Fruit fly (Drosophila melanogaster) whole organism, embryonic: ENCODE data around the gene SelG.

Experiments used
- ATbp ChIP-seq: fragments of 200-800 bp; sonication (Bioruptor generic); optimal IDR thresholded peaks from 2 replicates; lab custom pipeline; 2017; ENCODE audit warnings: missing biosample characterization, mild to moderate bottlenecking, missing genetic modification characterization, missing genetic modification reagents
- CG34422 ChIP-seq: fragments of 200-800 bp; sonication (Bioruptor generic); IDR thresholded peaks from 3 replicates; pipeline ENCODE4 v1.3.6; 2022; ENCODE audit warnings: missing biosample characterization, missing genetic modification characterization
- MTF-1 ChIP-seq: fragments of 200-800 bp; sonication (Bioruptor generic); optimal IDR thresholded peaks from 2 replicates; lab custom pipeline; 2018; ENCODE audit warnings: missing biosample characterization, mild to moderate bottlenecking, missing genetic modification characterization, borderline replicate concordance
- Myb ChIP-seq: fragments of 200-800 bp; sonication (Bioruptor generic); optimal IDR thresholded peaks from 2 replicates; lab custom pipeline; 2016; ENCODE audit warnings: missing biosample characterization, missing genetic modification characterization
- bigmax ChIP-seq: fragments of 200-800 bp; sonication (Bioruptor generic); optimal IDR thresholded peaks from 2 replicates; lab custom pipeline; 2018; ENCODE audit warnings: missing biosample characterization, mild to moderate bottlenecking, missing genetic modification characterization
- eve ChIP-seq, 2 experiments: fragments of >200 bp; optimal IDR thresholded peaks; 2 replicates each; lab custom pipeline; 2017; ENCODE audit warnings: missing biosample characterization in 2 of 2, missing genetic modification characterization in 2 of 2
- lola ChIP-seq, 3 experiments: fragments of >200 bp in 2 of 3; fragments of 200-800 bp in 1 of 3; sonication (Bioruptor generic) in 1 of 3; optimal IDR thresholded peaks; 2 replicates each; lab custom pipeline; 2017 to 2019; ENCODE audit warnings: missing biosample characterization in 3 of 3, missing genetic modification characterization in 3 of 3, mild to moderate bottlenecking in 1 of 3, moderate library complexity in 1 of 3
- tup ChIP-seq: fragments of 200-800 bp; sonication (Bioruptor generic); optimal IDR thresholded peaks from 2 replicates; lab custom pipeline; 2016; ENCODE audit warnings: missing biosample characterization, mild to moderate bottlenecking, missing genetic modification characterization, moderate library complexity

DNA sequence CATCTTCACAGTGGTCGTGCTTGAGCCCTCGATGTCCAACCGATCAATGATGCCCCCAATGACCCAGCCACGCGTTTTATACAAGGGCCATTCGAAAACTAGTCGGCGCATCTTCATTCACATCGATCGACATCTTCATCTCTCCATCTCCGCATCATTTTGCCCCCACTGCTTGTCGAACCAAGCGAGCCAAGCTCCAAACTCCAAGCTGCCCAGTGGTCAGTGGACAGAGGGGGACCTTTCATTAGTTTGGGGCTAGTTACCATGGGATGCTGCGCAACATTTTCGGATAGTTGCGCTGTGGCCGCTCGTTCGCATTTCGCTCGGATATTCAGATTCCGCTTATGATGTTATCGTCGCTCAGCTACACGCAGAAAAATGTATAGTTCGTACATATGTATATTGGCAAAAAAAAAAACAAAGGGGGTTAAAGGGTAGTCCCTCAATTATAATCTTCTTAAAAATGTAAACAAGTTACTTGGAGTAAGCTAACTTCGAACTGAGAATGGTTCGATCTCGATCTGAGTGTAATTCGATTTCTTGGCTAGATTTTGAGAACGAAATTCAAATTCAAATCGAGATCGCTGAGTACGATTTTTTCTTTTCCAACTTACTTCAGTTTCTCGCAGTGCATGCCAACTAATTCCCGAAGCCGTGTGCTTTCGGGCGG is 40.9 kb upstream of the SelG start, which contains the start of gene CG15740:
- no peak for TF ChIP-seq ATbp (GFP tag; lab: Kevin White, UChicago)
- TF ChIP-seq lola (GFP tag; optimal IDR thresholded peaks at IDR 0.05; lab: Kevin White, UChicago), result no peak
- TF ChIP-seq tup (GFP tag; lab: Kevin White, UChicago), result no peak
- TF ChIP-seq CG34422 (GFP tag; lab: Robert Waterston, UW), result peak; percentile 51; the same call in 1 of the 3 replicates
- TF ChIP-seq Myb (GFP tag; lab: Kevin White, UChicago), result no peak
- no peak for TF ChIP-seq MTF-1
- TF ChIP-seq eve (GFP tag; optimal IDR thresholded peaks at IDR 0.05; lab: Kevin White, UChicago), result no peak
- TF ChIP-seq bigmax (GFP tag; lab: Kevin White, UChicago), result no peak
